Fruit fly (Drosophila melanogaster) whole organism, prepupa: ENCODE data around the gene CG13937.

Experiments
- Blimp-1 ChIP-seq: fragments of 200-800 bp; sonication (Bioruptor generic); optimal IDR thresholded peaks from 3 replicates; lab custom pipeline; 2017; ENCODE audit warnings: missing biosample characterization, missing genetic modification characterization, mild to moderate bottlenecking, moderate library complexity, missing genetic modification reagents
- CG1621 ChIP-seq: fragments of 200-800 bp; sonication (Bioruptor generic); optimal IDR thresholded peaks from 3 replicates; lab custom pipeline; 2018; ENCODE audit warnings: missing biosample characterization, mild to moderate bottlenecking, missing genetic modification characterization
- CG32006 ChIP-seq: fragments of 200-800 bp; sonication (Bioruptor generic); optimal IDR thresholded peaks from 3 replicates; lab custom pipeline; 2017; ENCODE audit warnings: missing biosample characterization, mild to moderate bottlenecking, missing genetic modification characterization
- CG8319 ChIP-seq: fragments of 200-800 bp; sonication (Bioruptor generic); optimal IDR thresholded peaks from 3 replicates; lab custom pipeline; 2016; ENCODE audit warnings: missing biosample characterization, missing genetic modification characterization
- CG8632 ChIP-seq: fragments of 200-800 bp; sonication (Bioruptor generic); optimal IDR thresholded peaks from 3 replicates; lab custom pipeline; 2016; ENCODE audit warnings: missing biosample characterization, missing genetic modification characterization
- CG9139 ChIP-seq: fragments of 200-800 bp; sonication (Bioruptor generic); optimal IDR thresholded peaks from 3 replicates; lab custom pipeline; 2017; ENCODE audit warnings: missing biosample characterization, mild to moderate bottlenecking, missing genetic modification characterization
- Eip93F ChIP-seq: fragments of 200-800 bp; sonication (Bioruptor generic); optimal IDR thresholded peaks from 2 replicates; lab custom pipeline; 2016; ENCODE audit warnings: missing biosample characterization, mild to moderate bottlenecking, missing genetic modification characterization
- Gug ChIP-seq: fragments of 200-800 bp; sonication (Bioruptor generic); IDR thresholded peaks from 2 replicates; pipeline ENCODE4 v1.3.6; 2022; ENCODE audit warnings: missing biosample characterization, missing genetic modification characterization
- Hr39 ChIP-seq: fragments of 200-800 bp; sonication (Bioruptor generic); optimal IDR thresholded peaks from 2 replicates; lab custom pipeline; 2016; ENCODE audit warnings: missing biosample characterization, missing genetic modification characterization
- Lpt ChIP-seq: fragments of 200-800 bp; sonication (Bioruptor generic); optimal IDR thresholded peaks from 3 replicates; lab custom pipeline; 2016; ENCODE audit warnings: missing biosample characterization, missing genetic modification characterization
- Sox102F ChIP-seq: fragments of 200-800 bp; sonication (Bioruptor generic); optimal IDR thresholded peaks from 2 replicates; lab custom pipeline; 2016; ENCODE audit warnings: missing biosample characterization, mild to moderate bottlenecking, missing genetic modification characterization
- Sox15 ChIP-seq: fragments of 200-800 bp; sonication (Bioruptor generic); optimal IDR thresholded peaks from 3 replicates; lab custom pipeline; 2016; ENCODE audit warnings: missing biosample characterization, missing genetic modification characterization
- fd59A ChIP-seq: fragments of 200-800 bp; sonication (Bioruptor generic); optimal IDR thresholded peaks from 2 replicates; lab custom pipeline; 2017; ENCODE audit warnings: missing biosample characterization, mild to moderate bottlenecking, missing genetic modification characterization, missing genetic modification reagents

dm6 chr3L:1887929-1888529 lies 5.2 kb upstream of the CG13937 start:
- TF ChIP-seq Eip93F (GFP tag; lab: Kevin White, UChicago) = no peak
- no peak for TF ChIP-seq CG8319
- TF ChIP-seq CG9139 (GFP tag; lab: Kevin White, UChicago) = no peak
- TF ChIP-seq CG8632 = no peak
- no peak for TF ChIP-seq Hr39 (GFP tag; lab: Kevin White, UChicago)
- no peak for TF ChIP-seq Sox102F
- peak; percentile 46 for TF ChIP-seq CG32006
- TF ChIP-seq Sox15 = no peak
- TF ChIP-seq Gug = no peak
- no peak for TF ChIP-seq Lpt (GFP tag; lab: Kevin White, UChicago)
- no peak for TF ChIP-seq CG1621 (tag; lab: Kevin White, UChicago)
- no peak for TF ChIP-seq fd59A (GFP tag; lab: Kevin White, UChicago)
- no peak for TF ChIP-seq Blimp-1 (GFP tag; lab: Kevin White, UChicago)
